Worm (Caenorhabditis elegans) whole organism, young adult: Measurements from ENCODE around the gene srr-1.

Source experiments
- B0035.1 ChIP-seq: sonication (generic microtip); optimal IDR thresholded peaks from 2 replicates; lab custom pipeline; 2016; ENCODE audit warnings: missing genetic modification characterization, mild to moderate bottlenecking, missing compliant biosample characterization, missing genotype, missing genetic modification reagents
- B0336.3 ChIP-seq: fragments of 200-800 bp; sonication (Bioruptor generic); IDR thresholded peaks from 2 replicates; pipeline ENCODE4 v1.3.6; 2022; ENCODE audit warnings: missing genetic modification characterization, missing compliant biosample characterization
- C06A6.2 ChIP-seq: fragments of 200-800 bp; sonication (Bioruptor generic); conservative IDR thresholded peaks from 2 replicates; pipeline ENCODE4 v1.3.6; 2022; ENCODE audit warnings: missing genetic modification characterization, missing compliant biosample characterization
- F10E7.11 ChIP-seq: sonication (generic microtip); optimal IDR thresholded peaks from 2 replicates; lab custom pipeline; 2017; ENCODE audit warnings: mild to moderate bottlenecking, missing genetic modification characterization, moderate library complexity, missing compliant biosample characterization
- F33H1.4 ChIP-seq: fragments of 200-800 bp; sonication (Bioruptor generic); IDR thresholded peaks from 2 replicates; pipeline ENCODE4 v1.3.6; 2022; ENCODE audit warnings: missing genetic modification reagents, missing genetic modification characterization, missing compliant biosample characterization
- F49E8.2 ChIP-seq: sonication (generic microtip); optimal IDR thresholded peaks from 3 replicates; lab custom pipeline; 2017; ENCODE audit warnings: missing genetic modification characterization, mild to moderate bottlenecking, missing compliant biosample characterization, antibody characterized with exemption, moderate library complexity; ENCODE audit not compliant: insufficient read depth
- F57C9.4 ChIP-seq: sonication (generic microtip); optimal IDR thresholded peaks from 2 replicates; lab custom pipeline; 2017; ENCODE audit warnings: mild to moderate bottlenecking, missing genetic modification characterization, missing compliant biosample characterization
- K12H6.12 ChIP-seq: fragments of 200-800 bp; sonication (Bioruptor generic); optimal IDR thresholded peaks from 2 replicates; lab custom pipeline; 2018; ENCODE audit warnings: mild to moderate bottlenecking, missing genetic modification characterization, missing compliant biosample characterization
- Y53F4B.3 ChIP-seq: fragments of 200-800 bp; sonication (Bioruptor generic); IDR thresholded peaks from 2 replicates; pipeline ENCODE4 v1.3.6; 2022; ENCODE audit warnings: missing genetic modification reagents, missing genetic modification characterization, missing compliant biosample characterization
- Y79H2A.3 ChIP-seq: fragments of 200-800 bp; sonication (Bioruptor generic); conservative IDR thresholded peaks from 2 replicates; pipeline ENCODE4 v1.3.6; 2022; ENCODE audit warnings: missing genetic modification reagents, missing genetic modification characterization, missing compliant biosample characterization
- Y95B8A.8 ChIP-seq: fragments of 200-800 bp; sonication (Bioruptor generic); IDR thresholded peaks from 2 replicates; pipeline ENCODE4 v1.3.6; 2022; ENCODE audit warnings: missing genetic modification reagents, missing genetic modification characterization, missing compliant biosample characterization
- attf-3 ChIP-seq: fragments of 200-800 bp; sonication (Bioruptor generic); conservative IDR thresholded peaks from 2 replicates; pipeline ENCODE4 v1.3.6; 2022; ENCODE audit warnings: missing genetic modification reagents, missing genetic modification characterization, missing compliant biosample characterization
- attf-6 ChIP-seq: fragments of 200-800 bp; sonication (Bioruptor generic); IDR thresholded peaks from 2 replicates; pipeline ENCODE4 v1.3.6; 2022; ENCODE audit warnings: missing genetic modification reagents, missing genetic modification characterization, missing compliant biosample characterization
- bed-1 ChIP-seq: fragments of 200-800 bp; sonication (Bioruptor generic); IDR thresholded peaks from 2 replicates; pipeline ENCODE4 v1.3.6; 2022; ENCODE audit warnings: missing genetic modification reagents, missing genetic modification characterization, missing compliant biosample characterization
- bed-2 ChIP-seq: fragments of 200-800 bp; sonication (Bioruptor generic); IDR thresholded peaks from 2 replicates; pipeline ENCODE4 v1.3.6; 2022; ENCODE audit warnings: missing genetic modification reagents, missing genetic modification characterization, missing compliant biosample characterization
- dox-1 ChIP-seq: fragments of 200-800 bp; sonication (Bioruptor generic); IDR thresholded peaks from 2 replicates; pipeline ENCODE4 v1.3.6; 2022; ENCODE audit warnings: missing genetic modification reagents, missing genetic modification characterization, missing compliant biosample characterization
- efl-1 ChIP-seq: fragments of 150-350 bp; optimal IDR thresholded peaks from 2 replicates; lab custom pipeline; 2014; ENCODE audit warnings: missing biosample characterization, missing genetic modification reagents, missing genetic modification characterization
- him-1 ChIP-seq: sonication (generic microtip); optimal IDR thresholded peaks from 2 replicates; lab custom pipeline; 2016; ENCODE audit warnings: missing genotype, missing genetic modification reagents, missing genetic modification characterization, missing compliant biosample characterization
- hlh-26 ChIP-seq: fragments of 200-800 bp; sonication (Bioruptor generic); conservative IDR thresholded peaks from 2 replicates; pipeline ENCODE4 v1.3.6; 2022; ENCODE audit warnings: missing genetic modification reagents, missing genetic modification characterization, missing compliant biosample characterization
- hmg-20 ChIP-seq: fragments of 200-800 bp; sonication (Bioruptor generic); IDR thresholded peaks from 2 replicates; pipeline ENCODE4 v1.3.6; 2022; ENCODE audit warnings: missing genetic modification reagents, missing genetic modification characterization, missing compliant biosample characterization
- hrde-1 ChIP-seq: sonication (generic microtip); optimal IDR thresholded peaks from 2 replicates; lab custom pipeline; 2016; ENCODE audit warnings: missing genetic modification characterization, mild to moderate bottlenecking, missing compliant biosample characterization, moderate library complexity, missing genotype, missing genetic modification reagents, borderline replicate concordance
- lin-35 ChIP-seq, 3 experiments: fragments of 150-350 bp in 2 of 3; sonication (generic microtip) in 1 of 3; optimal IDR thresholded peaks; 2 replicates each; lab custom pipeline; 2014 to 2018; ENCODE audit warnings: missing biosample characterization in 3 of 3, missing genetic modification characterization in 3 of 3, missing genetic modification reagents in 3 of 3
- lin-54 ChIP-seq: fragments of 200-800 bp; sonication (Bioruptor generic); optimal IDR thresholded peaks from 2 replicates; lab custom pipeline; 2018; ENCODE audit warnings: mild to moderate bottlenecking, missing genetic modification characterization, missing compliant biosample characterization
- lir-1 ChIP-seq: fragments of 200-800 bp; sonication (Bioruptor generic); conservative IDR thresholded peaks from 2 replicates; pipeline ENCODE4 v1.3.6; 2022; ENCODE audit warnings: missing genetic modification reagents, missing genetic modification characterization, missing compliant biosample characterization
- lsl-1 ChIP-seq: fragments of 200-800 bp; sonication (Bioruptor generic); optimal IDR thresholded peaks from 2 replicates; lab custom pipeline; 2018; ENCODE audit warnings: mild to moderate bottlenecking, missing genetic modification characterization, moderate library complexity, missing compliant biosample characterization
- madf-10 ChIP-seq: sonication (generic microtip); optimal IDR thresholded peaks from 2 replicates; lab custom pipeline; 2016; ENCODE audit warnings: mild to moderate bottlenecking, missing genetic modification characterization, missing compliant biosample characterization
- madf-8 ChIP-seq: fragments of 200-800 bp; sonication (Bioruptor generic); conservative IDR thresholded peaks from 2 replicates; pipeline ENCODE4 v1.3.6; 2022; ENCODE audit warnings: missing genetic modification reagents, missing genetic modification characterization, missing compliant biosample characterization
- mes-4 ChIP-seq: sonication (generic microtip); optimal IDR thresholded peaks from 2 replicates; lab custom pipeline; 2016; ENCODE audit warnings: missing genotype, missing genetic modification characterization, missing compliant biosample characterization
- pha-4 ChIP-seq: fragments of 150-350 bp; sonication (generic microtip); optimal IDR thresholded peaks from 2 replicates; lab custom pipeline; 2014; ENCODE audit warnings: missing biosample characterization, missing genetic modification reagents, missing genetic modification characterization
- repo-1 ChIP-seq: sonication (generic microtip); optimal IDR thresholded peaks from 2 replicates; lab custom pipeline; 2017; ENCODE audit warnings: mild to moderate bottlenecking, missing genetic modification characterization, missing compliant biosample characterization
- somi-1 ChIP-seq: fragments of 200-800 bp; sonication (Bioruptor generic); optimal IDR thresholded peaks from 2 replicates; lab custom pipeline; 2018; ENCODE audit warnings: mild to moderate bottlenecking, missing genetic modification characterization, missing compliant biosample characterization
- sptf-2 ChIP-seq: fragments of 200-800 bp; sonication (Bioruptor generic); optimal IDR thresholded peaks from 2 replicates; lab custom pipeline; 2018; ENCODE audit warnings: mild to moderate bottlenecking, missing genetic modification characterization, missing compliant biosample characterization
- unc-130 ChIP-seq: sonication (generic microtip); optimal IDR thresholded peaks from 2 replicates; lab custom pipeline; 2016; ENCODE audit warnings: missing genetic modification reagents, missing genetic modification characterization, missing compliant biosample characterization
- unc-62 ChIP-seq: fragments of 150-350 bp; optimal IDR thresholded peaks from 2 replicates; lab custom pipeline; 2014; ENCODE audit warnings: missing biosample characterization, missing genetic modification reagents, missing genetic modification characterization
- zfh-2 ChIP-seq: fragments of 200-800 bp; sonication (Bioruptor generic); conservative IDR thresholded peaks from 2 replicates; pipeline ENCODE4 v1.3.6; 2022; ENCODE audit warnings: missing genetic modification reagents, missing genetic modification characterization, missing compliant biosample characterization
- ztf-25 ChIP-seq: fragments of 200-800 bp; sonication (Bioruptor generic); IDR thresholded peaks from 2 replicates; pipeline ENCODE4 v1.3.6; 2022; ENCODE audit warnings: missing genetic modification reagents, missing genetic modification characterization, missing compliant biosample characterization
- ztf-3 ChIP-seq: fragments of 200-800 bp; sonication (Bioruptor generic); optimal IDR thresholded peaks from 2 replicates; lab custom pipeline; 2018; ENCODE audit warnings: mild to moderate bottlenecking, missing genetic modification characterization, missing compliant biosample characterization
- ztf-6 ChIP-seq: fragments of 200-800 bp; sonication (Bioruptor generic); IDR thresholded peaks from 2 replicates; pipeline ENCODE4 v1.3.6; 2022; ENCODE audit warnings: missing genetic modification reagents, missing genetic modification characterization, missing compliant biosample characterization

The srr-1 gene

DNA sequence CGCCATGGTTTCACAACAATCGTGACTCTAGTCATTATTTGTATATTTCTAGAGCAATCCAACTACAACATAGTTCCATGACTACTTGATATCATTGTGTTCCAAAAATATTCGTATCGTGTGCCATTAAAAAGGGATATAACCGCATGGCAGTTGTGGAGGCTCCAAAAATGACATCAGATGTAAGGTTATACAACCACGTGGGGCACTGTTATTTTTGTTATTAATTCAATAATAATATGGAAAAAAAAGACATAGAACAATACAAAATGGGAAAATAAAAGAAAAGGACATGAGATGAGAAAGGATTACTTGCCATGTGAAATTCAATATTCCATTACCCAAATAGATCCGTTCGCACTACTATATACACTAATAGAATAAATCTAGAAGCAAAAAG, 21.9 kb upstream of the srr-1 start:
- TF ChIP-seq lsl-1 (GFP tag; lab: Kevin White, UChicago), result no peak
- no peak for TF ChIP-seq ztf-25 (GFP tag; lab: Robert Waterston, UW)
- no peak for TF ChIP-seq efl-1 (GFP tag; lab: Kevin White, UChicago)
- no peak for TF ChIP-seq F57C9.4 (tag; lab: Kevin White, UChicago)
- no peak for TF ChIP-seq unc-62 (GFP tag; lab: Kevin White, UChicago)
- TF ChIP-seq lin-35 (GFP tag; optimal IDR thresholded peaks at IDR 0.05; lab: Kevin White, UChicago), result no peak
- no peak for TF ChIP-seq unc-130 (GFP tag; lab: Kevin White, UChicago)
- no peak for TF ChIP-seq attf-6 (GFP tag; lab: Robert Waterston, UW)
- TF ChIP-seq hmg-20 (GFP tag; lab: Robert Waterston, UW), result no peak
- no peak for TF ChIP-seq madf-8
- TF ChIP-seq mes-4 (tag; lab: Kevin White, UChicago), result no peak
- no peak for TF ChIP-seq lin-54
- no peak for TF ChIP-seq pha-4 (tag; lab: Kevin White, UChicago)
- no peak for TF ChIP-seq him-1
- TF ChIP-seq Y53F4B.3, result no peak
- TF ChIP-seq ztf-3, result no peak
- no peak for TF ChIP-seq B0336.3 (GFP tag; lab: Robert Waterston, UW)
- no peak for TF ChIP-seq madf-10

DNA sequence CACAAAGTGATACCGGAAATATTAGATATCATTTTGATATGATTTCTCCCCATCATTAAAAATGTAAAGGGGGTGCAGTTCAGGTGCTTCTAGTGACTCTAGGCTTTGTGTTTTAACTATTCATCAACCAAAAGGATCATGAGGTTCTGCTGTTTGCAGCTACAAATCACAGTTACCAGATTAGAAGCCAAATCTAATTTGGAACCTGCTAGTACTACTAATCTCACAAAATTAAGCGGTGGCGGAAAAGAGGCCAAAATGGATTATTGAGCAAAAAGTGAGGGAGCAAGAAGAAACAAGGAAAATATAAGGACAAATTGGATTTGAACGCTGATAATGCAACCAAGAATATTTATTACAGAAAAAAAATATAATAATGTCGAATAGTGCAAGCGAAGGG, 20.6 kb upstream of the srr-1 start:
- TF ChIP-seq lir-1 (GFP tag; lab: Robert Waterston, UW) (no peak), Y79H2A.3 (GFP tag; lab: Robert Waterston, UW) (no peak), bed-2 (GFP tag; lab: Robert Waterston, UW) (no peak), sptf-2 (no peak), F10E7.11 (tag; lab: Kevin White, UChicago) (no peak), F33H1.4 (GFP tag; lab: Robert Waterston, UW) (no peak), F49E8.2 (tag; lab: Kevin White, UChicago) (no peak), somi-1 (GFP tag; lab: Kevin White, UChicago) (no peak), hlh-26 (GFP tag; lab: Robert Waterston, UW) (no peak), hrde-1 (tag; lab: Kevin White, UChicago) (no peak), C06A6.2 (GFP tag; lab: Robert Waterston, UW) (no peak), dox-1 (GFP tag; lab: Robert Waterston, UW) (no peak), ztf-6 (no peak), attf-3 (GFP tag; lab: Robert Waterston, UW) (no peak), hmg-20 (GFP tag; lab: Robert Waterston, UW) (no peak), K12H6.12 (tag; lab: Kevin White, UChicago) (no peak), madf-8 (no peak)
- TF ChIP-seq, all 124 proteins: peak for 0

DNA sequence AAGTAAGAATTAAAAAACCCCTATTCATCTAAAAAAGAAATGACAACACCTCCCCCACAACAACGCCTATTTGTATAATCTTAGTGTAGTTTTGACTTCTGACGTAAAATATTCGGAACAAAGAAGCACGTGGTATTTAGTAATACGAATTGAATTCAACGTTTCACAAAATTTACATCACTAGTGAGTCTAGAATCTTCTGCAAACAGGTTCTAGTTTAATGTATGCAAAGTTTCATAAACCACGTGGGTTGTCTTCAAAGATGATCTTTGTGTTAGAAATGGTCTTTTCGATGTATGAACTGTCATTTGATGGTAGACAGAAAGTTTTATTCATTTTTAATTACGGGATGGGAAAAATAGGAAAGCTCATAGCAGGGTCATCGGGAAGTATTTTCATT, 19.6 kb upstream of the srr-1 start:
- TF ChIP-seq repo-1 (tag; lab: Kevin White, UChicago) (no peak), K12H6.12 (tag; lab: Kevin White, UChicago) (no peak), bed-1 (GFP tag; lab: Robert Waterston, UW) (no peak)

DNA sequence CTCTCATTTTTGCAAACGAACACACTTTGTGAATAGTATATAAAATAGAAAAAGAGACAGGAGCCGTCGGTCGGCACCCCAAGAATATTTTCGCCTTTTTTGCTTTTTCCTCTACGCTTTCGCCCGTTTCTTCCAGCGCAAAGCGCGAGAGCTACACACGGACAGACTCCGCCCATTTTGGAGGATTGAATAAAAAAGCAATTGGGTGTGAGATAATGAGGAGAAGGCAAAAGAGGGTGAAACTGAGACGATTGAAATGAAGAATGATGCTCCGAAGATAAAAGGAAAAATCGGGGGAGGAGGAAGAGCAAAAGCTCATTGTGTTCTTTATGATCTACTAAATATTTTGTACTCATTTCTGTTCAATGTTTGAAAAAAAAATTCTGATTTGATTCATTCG, 17.5 kb upstream of the srr-1 start, which contains the start of gene C34B4.3:
C34B4.3 (minus strand) TSS at position 101 of the 400 bp plus-strand sequence.
- no peak for TF ChIP-seq him-1
- no peak for TF ChIP-seq bed-1 (GFP tag; lab: Robert Waterston, UW)
- TF ChIP-seq F49E8.2 (tag; lab: Kevin White, UChicago), result no peak
- TF ChIP-seq zfh-2 (GFP tag; lab: Robert Waterston, UW), result no peak
- no peak for TF ChIP-seq lin-54
- no peak for TF ChIP-seq Y95B8A.8
- no peak for TF ChIP-seq B0035.1
- TF ChIP-seq, all 124 proteins: peak for 0
